Worm (Caenorhabditis elegans) whole organism, L4/young adult: Measurements from ENCODE around the gene E02H1.5.

Experiments used
- W03F9.2 ChIP-seq: fragments of 150-350 bp; optimal IDR thresholded peaks from 2 replicates; lab custom pipeline; 2014; ENCODE audit warnings: missing biosample characterization, missing genetic modification characterization
- dao-5 ChIP-seq: sonication (generic microtip); optimal IDR thresholded peaks from 2 replicates; lab custom pipeline; 2016; ENCODE audit warnings: missing genotype, missing genetic modification characterization, moderate library complexity, missing compliant biosample characterization
- him-1 ChIP-seq: sonication (generic microtip); optimal IDR thresholded peaks from 2 replicates; lab custom pipeline; 2016; ENCODE audit warnings: missing genotype, missing genetic modification reagents, missing genetic modification characterization, missing compliant biosample characterization

- TF ChIP-seq dao-5 (tag; lab: Kevin White, UChicago) (peak; percentile 80), him-1 (tag; lab: Kevin White, UChicago) (peak; percentile 49), W03F9.2 (tag; lab: Kevin White, UChicago) (no peak)
Measured at ce11 chrII:9566045-9566444, 29.0 kb upstream of the E02H1.5 start.
